Fruit fly (Drosophila melanogaster) whole organism, prepupa: Measurements from ENCODE around the gene elav.

Experiments
- CG3919 ChIP-seq: fragments of 200-800 bp; sonication (Bioruptor generic); optimal IDR thresholded peaks from 3 replicates; lab custom pipeline; 2016; ENCODE audit warnings: missing biosample characterization, missing genetic modification characterization
- CG6808 ChIP-seq: fragments of 200-800 bp; sonication (Bioruptor generic); optimal IDR thresholded peaks from 3 replicates; lab custom pipeline; 2017; ENCODE audit warnings: missing biosample characterization, missing genetic modification characterization, mild to moderate bottlenecking, moderate library complexity, missing genetic modification reagents
- CG8632 ChIP-seq: fragments of 200-800 bp; sonication (Bioruptor generic); optimal IDR thresholded peaks from 3 replicates; lab custom pipeline; 2016; ENCODE audit warnings: missing biosample characterization, missing genetic modification characterization
- Met ChIP-seq: fragments of 200-800 bp; sonication (Bioruptor generic); optimal IDR thresholded peaks from 3 replicates; lab custom pipeline; 2016; ENCODE audit warnings: missing biosample characterization, missing genetic modification characterization
- Sox102F ChIP-seq: fragments of 200-800 bp; sonication (Bioruptor generic); optimal IDR thresholded peaks from 2 replicates; lab custom pipeline; 2016; ENCODE audit warnings: missing biosample characterization, mild to moderate bottlenecking, missing genetic modification characterization
- dac ChIP-seq: fragments of 200-800 bp; sonication (Bioruptor generic); optimal IDR thresholded peaks from 2 replicates; lab custom pipeline; 2017; ENCODE audit warnings: missing biosample characterization, mild to moderate bottlenecking, missing genetic modification characterization
- eg ChIP-seq: fragments of 200-800 bp; sonication (Bioruptor generic); IDR thresholded peaks from 3 replicates; pipeline ENCODE4 v1.3.6; 2022; ENCODE audit warnings: missing biosample characterization, missing genetic modification characterization

DNA sequence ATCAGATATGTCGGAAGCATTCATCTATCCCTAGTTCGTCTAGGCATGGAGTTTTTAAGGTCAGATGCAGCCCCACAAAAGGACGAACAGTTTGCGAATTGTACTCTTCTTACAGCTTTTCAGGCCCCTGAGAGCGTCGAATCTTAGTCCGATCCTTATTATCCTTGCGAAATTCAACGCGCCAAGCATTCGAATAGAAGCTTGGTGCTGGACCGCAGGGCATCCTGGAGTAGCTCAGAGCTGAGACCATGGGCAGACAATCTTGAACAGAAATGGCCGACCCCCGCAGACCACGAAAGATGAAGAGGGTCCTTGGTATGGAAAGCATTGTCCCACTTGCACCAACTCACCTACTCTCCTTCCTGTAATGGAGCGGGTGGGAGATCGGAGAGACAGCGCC, 44.3 kb downstream of the elav start, which contains the start of gene CG32817:
- no peak for TF ChIP-seq CG3919 (GFP tag; lab: Kevin White, UChicago)
- no peak for TF ChIP-seq Sox102F (GFP tag; lab: Kevin White, UChicago)
- TF ChIP-seq Met (GFP tag; lab: Kevin White, UChicago) = no peak
- no peak for TF ChIP-seq dac (GFP tag; lab: Kevin White, UChicago)
- no peak for TF ChIP-seq eg
- TF ChIP-seq CG8632 (GFP tag; lab: Kevin White, UChicago) = no peak
- no peak for TF ChIP-seq CG6808 (GFP tag; lab: Kevin White, UChicago)
